Worm (Caenorhabditis elegans) whole organism, young adult: ENCODE data around the gene Y56A3A.22.

Experiments used
- B0019.2 ChIP-seq: fragments of 200-800 bp; sonication (Bioruptor generic); conservative IDR thresholded peaks from 2 replicates; pipeline ENCODE4 v1.3.6; 2022; ENCODE audit warnings: missing genetic modification reagents, missing genetic modification characterization, missing compliant biosample characterization
- B0261.1 ChIP-seq: sonication (generic microtip); optimal IDR thresholded peaks from 2 replicates; lab custom pipeline; 2016; ENCODE audit warnings: mild to moderate bottlenecking, missing genetic modification characterization, moderate library complexity, missing compliant biosample characterization
- B0336.3 ChIP-seq: fragments of 200-800 bp; sonication (Bioruptor generic); IDR thresholded peaks from 2 replicates; pipeline ENCODE4 v1.3.6; 2022; ENCODE audit warnings: missing genetic modification characterization, missing compliant biosample characterization
- C06A6.2 ChIP-seq: fragments of 200-800 bp; sonication (Bioruptor generic); conservative IDR thresholded peaks from 2 replicates; pipeline ENCODE4 v1.3.6; 2022; ENCODE audit warnings: missing genetic modification characterization, missing compliant biosample characterization
- D2030.7 ChIP-seq: fragments of 200-800 bp; sonication (Bioruptor generic); IDR thresholded peaks from 2 replicates; pipeline ENCODE4 v1.3.6; 2022; ENCODE audit warnings: missing genetic modification reagents, missing genetic modification characterization, missing compliant biosample characterization
- F10E7.11 ChIP-seq: sonication (generic microtip); optimal IDR thresholded peaks from 2 replicates; lab custom pipeline; 2017; ENCODE audit warnings: mild to moderate bottlenecking, missing genetic modification characterization, moderate library complexity, missing compliant biosample characterization
- F33H1.4 ChIP-seq: fragments of 200-800 bp; sonication (Bioruptor generic); IDR thresholded peaks from 2 replicates; pipeline ENCODE4 v1.3.6; 2022; ENCODE audit warnings: missing genetic modification reagents, missing genetic modification characterization, missing compliant biosample characterization
- F37B4.10 ChIP-seq: fragments of 200-800 bp; sonication (Bioruptor generic); IDR thresholded peaks from 2 replicates; pipeline ENCODE4 v1.3.6; 2022; ENCODE audit warnings: missing genetic modification characterization, missing compliant biosample characterization
- F49E8.2 ChIP-seq: sonication (generic microtip); optimal IDR thresholded peaks from 3 replicates; lab custom pipeline; 2017; ENCODE audit warnings: missing genetic modification characterization, mild to moderate bottlenecking, missing compliant biosample characterization, antibody characterized with exemption, moderate library complexity; ENCODE audit not compliant: insufficient read depth
- F52B5.7 ChIP-seq: sonication (generic microtip); optimal IDR thresholded peaks from 2 replicates; lab custom pipeline; 2016; ENCODE audit warnings: mild to moderate bottlenecking, missing genetic modification characterization, missing compliant biosample characterization
- F57C9.4 ChIP-seq: sonication (generic microtip); optimal IDR thresholded peaks from 2 replicates; lab custom pipeline; 2017; ENCODE audit warnings: mild to moderate bottlenecking, missing genetic modification characterization, missing compliant biosample characterization
- Y79H2A.3 ChIP-seq: fragments of 200-800 bp; sonication (Bioruptor generic); conservative IDR thresholded peaks from 2 replicates; pipeline ENCODE4 v1.3.6; 2022; ENCODE audit warnings: missing genetic modification reagents, missing genetic modification characterization, missing compliant biosample characterization
- akir-1 ChIP-seq: fragments of 200-800 bp; sonication (Bioruptor generic); optimal IDR thresholded peaks from 2 replicates; lab custom pipeline; 2018; ENCODE audit warnings: mild to moderate bottlenecking, missing genetic modification characterization, moderate library complexity, missing compliant biosample characterization
- attf-6 ChIP-seq: fragments of 200-800 bp; sonication (Bioruptor generic); IDR thresholded peaks from 2 replicates; pipeline ENCODE4 v1.3.6; 2022; ENCODE audit warnings: missing genetic modification reagents, missing genetic modification characterization, missing compliant biosample characterization
- bed-1 ChIP-seq: fragments of 200-800 bp; sonication (Bioruptor generic); IDR thresholded peaks from 2 replicates; pipeline ENCODE4 v1.3.6; 2022; ENCODE audit warnings: missing genetic modification reagents, missing genetic modification characterization, missing compliant biosample characterization
- ccch-3 ChIP-seq: fragments of 200-800 bp; sonication (Bioruptor generic); optimal IDR thresholded peaks from 2 replicates; lab custom pipeline; 2018; ENCODE audit warnings: mild to moderate bottlenecking, missing genetic modification characterization, missing compliant biosample characterization
- cebp-1 ChIP-seq, 2 experiments: fragments of 200-800 bp in 1 of 2; sonication (Bioruptor generic) in 1 of 2; sonication (generic microtip) in 1 of 2; IDR thresholded peaks in 1 of 2; optimal IDR thresholded peaks in 1 of 2; 2 replicates each; pipeline versions ENCODE4 v1.3.6 to Lab custom; 2017 to 2022; ENCODE audit warnings: missing compliant biosample characterization in 2 of 2, missing genetic modification characterization in 2 of 2, mild to moderate bottlenecking in 1 of 2, missing genetic modification reagents in 1 of 2, moderate library complexity in 1 of 2
- cebp-2 ChIP-seq: fragments of 200-800 bp; sonication (Bioruptor generic); IDR thresholded peaks from 2 replicates; pipeline ENCODE4 v1.3.6; 2022; ENCODE audit warnings: missing genetic modification characterization, missing compliant biosample characterization
- ceh-100 ChIP-seq: fragments of 200-800 bp; sonication (Bioruptor generic); IDR thresholded peaks from 2 replicates; pipeline ENCODE4 v1.3.6; 2022; ENCODE audit warnings: missing genetic modification reagents, missing genetic modification characterization, missing compliant biosample characterization
- ceh-27 ChIP-seq: fragments of 200-800 bp; sonication (Bioruptor generic); optimal IDR thresholded peaks from 2 replicates; lab custom pipeline; 2018; ENCODE audit warnings: mild to moderate bottlenecking, missing genetic modification characterization, moderate library complexity, missing compliant biosample characterization
- chd-7 ChIP-seq: sonication (generic microtip); optimal IDR thresholded peaks from 2 replicates; lab custom pipeline; 2016; ENCODE audit warnings: mild to moderate bottlenecking, missing genetic modification characterization, moderate library complexity, missing compliant biosample characterization
- egrh-3 ChIP-seq: fragments of 200-800 bp; sonication (Bioruptor generic); IDR thresholded peaks from 2 replicates; pipeline ENCODE4 v1.3.6; 2022; ENCODE audit warnings: missing genetic modification reagents, missing genetic modification characterization, missing compliant biosample characterization
- gei-17 ChIP-seq: fragments of 200-800 bp; sonication (Bioruptor generic); optimal IDR thresholded peaks from 2 replicates; lab custom pipeline; 2018; ENCODE audit warnings: mild to moderate bottlenecking, missing genetic modification characterization, missing compliant biosample characterization
- lin-54 ChIP-seq: fragments of 200-800 bp; sonication (Bioruptor generic); optimal IDR thresholded peaks from 2 replicates; lab custom pipeline; 2018; ENCODE audit warnings: mild to moderate bottlenecking, missing genetic modification characterization, missing compliant biosample characterization
- lsl-1 ChIP-seq: fragments of 200-800 bp; sonication (Bioruptor generic); optimal IDR thresholded peaks from 2 replicates; lab custom pipeline; 2018; ENCODE audit warnings: mild to moderate bottlenecking, missing genetic modification characterization, moderate library complexity, missing compliant biosample characterization
- mes-4 ChIP-seq: sonication (generic microtip); optimal IDR thresholded peaks from 2 replicates; lab custom pipeline; 2016; ENCODE audit warnings: missing genotype, missing genetic modification characterization, missing compliant biosample characterization
- nfyb-1 ChIP-seq: fragments of 200-800 bp; sonication (Bioruptor generic); IDR thresholded peaks from 2 replicates; pipeline ENCODE4 v1.3.6; 2022; ENCODE audit warnings: missing genetic modification reagents, missing genetic modification characterization, missing compliant biosample characterization
- nhr-120 ChIP-seq: fragments of 200-800 bp; sonication (Bioruptor generic); IDR thresholded peaks from 2 replicates; pipeline ENCODE4 v1.3.6; 2022; ENCODE audit warnings: missing genetic modification characterization, missing compliant biosample characterization
- nhr-27 ChIP-seq: fragments of 200-800 bp; sonication (Bioruptor generic); optimal IDR thresholded peaks from 2 replicates; lab custom pipeline; 2018; ENCODE audit warnings: mild to moderate bottlenecking, missing genetic modification characterization, moderate library complexity, missing compliant biosample characterization
- nhr-80 ChIP-seq: sonication (generic microtip); optimal IDR thresholded peaks from 2 replicates; lab custom pipeline; 2016; ENCODE audit warnings: missing genetic modification characterization, missing compliant biosample characterization
- somi-1 ChIP-seq: fragments of 200-800 bp; sonication (Bioruptor generic); optimal IDR thresholded peaks from 2 replicates; lab custom pipeline; 2018; ENCODE audit warnings: mild to moderate bottlenecking, missing genetic modification characterization, missing compliant biosample characterization
- sptf-2 ChIP-seq: fragments of 200-800 bp; sonication (Bioruptor generic); optimal IDR thresholded peaks from 2 replicates; lab custom pipeline; 2018; ENCODE audit warnings: mild to moderate bottlenecking, missing genetic modification characterization, missing compliant biosample characterization
- tbp1 ChIP-seq: fragments of 200-800 bp; sonication (Bioruptor generic); optimal IDR thresholded peaks from 2 replicates; lab custom pipeline; 2018; ENCODE audit warnings: mild to moderate bottlenecking, missing genetic modification characterization, missing compliant biosample characterization
- unc-130 ChIP-seq: sonication (generic microtip); optimal IDR thresholded peaks from 2 replicates; lab custom pipeline; 2016; ENCODE audit warnings: missing genetic modification reagents, missing genetic modification characterization, missing compliant biosample characterization
- unc-62 ChIP-seq: fragments of 150-350 bp; optimal IDR thresholded peaks from 2 replicates; lab custom pipeline; 2014; ENCODE audit warnings: missing biosample characterization, missing genetic modification reagents, missing genetic modification characterization
- xnd-1 ChIP-seq: sonication (generic microtip); optimal IDR thresholded peaks from 2 replicates; lab custom pipeline; 2016; ENCODE audit warnings: missing genotype, missing genetic modification reagents, missing genetic modification characterization, missing compliant biosample characterization
- zfh-2 ChIP-seq: fragments of 200-800 bp; sonication (Bioruptor generic); conservative IDR thresholded peaks from 2 replicates; pipeline ENCODE4 v1.3.6; 2022; ENCODE audit warnings: missing genetic modification reagents, missing genetic modification characterization, missing compliant biosample characterization
- ztf-6 ChIP-seq: fragments of 200-800 bp; sonication (Bioruptor generic); IDR thresholded peaks from 2 replicates; pipeline ENCODE4 v1.3.6; 2022; ENCODE audit warnings: missing genetic modification reagents, missing genetic modification characterization, missing compliant biosample characterization

The Y56A3A.22 gene

DNA sequence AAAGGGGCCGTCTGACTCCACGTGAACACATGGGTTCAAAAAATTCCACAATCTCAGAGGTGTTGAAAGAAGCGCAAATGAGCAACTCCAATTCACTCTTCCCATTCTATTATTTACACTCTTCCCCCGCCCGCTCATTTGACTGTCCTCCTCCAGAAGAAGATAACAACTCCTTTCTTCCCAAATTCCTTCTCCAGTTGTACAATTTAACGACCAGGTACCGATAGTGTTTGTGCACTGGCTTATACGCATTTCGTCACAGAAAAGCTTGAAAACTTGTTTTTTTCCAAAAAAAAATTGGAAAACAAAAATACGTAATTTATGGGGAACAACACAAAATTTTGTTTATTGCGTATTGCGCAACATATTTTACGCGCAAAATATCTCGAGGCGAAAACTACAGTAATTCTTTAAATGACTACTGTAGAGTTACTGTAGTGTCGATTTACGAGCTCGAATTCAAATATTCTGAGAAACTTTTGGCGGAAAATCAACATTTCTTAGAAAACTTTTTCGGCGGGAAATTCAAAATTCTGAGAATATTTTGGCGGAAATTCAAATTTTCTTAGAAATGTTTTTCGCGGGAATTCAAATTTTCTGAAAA, 27.9 kb downstream of the Y56A3A.22 start:
- TF ChIP-seq lin-54 (no peak), D2030.7 (GFP tag; lab: Robert Waterston, UW) (no peak), nhr-120 (GFP tag; lab: Robert Waterston, UW) (no peak), cebp-1 (GFP tag; IDR thresholded peaks at IDR 0.05; lab: Robert Waterston, UW) (no peak), cebp-1 (tag; optimal IDR thresholded peaks at IDR 0.05; lab: Kevin White, UChicago) (peak; percentile 6), lsl-1 (peak; percentile 65), nhr-80 (peak; percentile 22), xnd-1 (no peak), F33H1.4 (GFP tag; lab: Robert Waterston, UW) (peak; percentile 10; the same call in 1 of the 2 replicates), sptf-2 (GFP tag; lab: Kevin White, UChicago) (no peak), F10E7.11 (tag; lab: Kevin White, UChicago) (no peak), mes-4 (tag; lab: Kevin White, UChicago) (no peak), chd-7 (tag; lab: Kevin White, UChicago) (no peak), F52B5.7 (no peak), C06A6.2 (GFP tag; lab: Robert Waterston, UW) (no peak)

- TF ChIP-seq nfyb-1 (0 out of 2 replicates have a peak, but pooled peaks have one; percentile 21), somi-1 (no peak), ceh-100 (GFP tag; lab: Robert Waterston, UW) (no peak), egrh-3 (GFP tag; lab: Robert Waterston, UW) (peak; percentile 79; the same call in 1 of the 2 replicates), cebp-2 (0 out of 2 replicates have a peak, but pooled peaks have one; percentile 60), zfh-2 (GFP tag; lab: Robert Waterston, UW) (peak; percentile 84), F37B4.10 (GFP tag; lab: Robert Waterston, UW) (0 out of 2 replicates have a peak, but pooled peaks have one; percentile 54)
Observed at ce11 chrIII:11951111-11951510, 29.6 kb downstream of the Y56A3A.22 start.

DNA sequence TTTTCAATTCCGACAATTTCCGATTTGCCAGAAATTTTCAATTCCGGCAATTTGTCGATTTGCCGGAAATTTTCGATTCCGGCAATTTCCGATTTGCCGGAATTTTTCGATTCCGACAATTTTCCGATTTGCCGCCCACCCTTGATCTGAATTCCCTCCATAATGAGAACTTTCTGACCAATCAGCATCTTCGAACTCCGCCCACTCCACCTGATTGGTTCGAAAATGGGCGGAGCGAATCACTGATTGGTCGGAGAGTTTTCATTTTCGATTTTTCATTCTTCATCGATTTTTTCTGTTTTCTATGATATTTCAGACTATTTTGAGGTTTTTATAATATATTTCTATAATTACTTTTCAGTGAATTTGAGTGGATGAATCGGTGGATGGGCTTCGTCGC, 32.7 kb downstream of the Y56A3A.22 start:
- no peak for TF ChIP-seq unc-130 (GFP tag; lab: Kevin White, UChicago)
- no peak for TF ChIP-seq Y79H2A.3
- no peak for TF ChIP-seq ztf-6 (GFP tag; lab: Robert Waterston, UW)
- no peak for TF ChIP-seq nhr-27 (tag; lab: Kevin White, UChicago)
- no peak for TF ChIP-seq bed-1 (GFP tag; lab: Robert Waterston, UW)
- no peak for TF ChIP-seq unc-62 (GFP tag; lab: Kevin White, UChicago)

- no peak for TF ChIP-seq attf-6 (GFP tag; lab: Robert Waterston, UW)
- TF ChIP-seq tbp1 (GFP tag; lab: Kevin White, UChicago), result no peak
- no peak for TF ChIP-seq gei-17 (GFP tag; lab: Kevin White, UChicago)
- TF ChIP-seq sptf-2 (GFP tag; lab: Kevin White, UChicago), result no peak
- TF ChIP-seq B0261.1 (tag; lab: Kevin White, UChicago), result no peak
- no peak for TF ChIP-seq ceh-27
- no peak for TF ChIP-seq B0336.3 (GFP tag; lab: Robert Waterston, UW)
- TF ChIP-seq B0019.2 (GFP tag; lab: Robert Waterston, UW), result no peak
- no peak for TF ChIP-seq F49E8.2 (tag; lab: Kevin White, UChicago)
- TF ChIP-seq akir-1, result no peak
- TF ChIP-seq F57C9.4, result no peak
- TF ChIP-seq ccch-3 (GFP tag; lab: Kevin White, UChicago), result no peak
- TF ChIP-seq, all 124 proteins: peak for 0
Observed at ce11 chrIII:11960080-11960479, 38.6 kb downstream of the Y56A3A.22 start, which contains the start of gene top-3. Gene top-3 (minus strand): TSS chrIII:11960180.
